Worm (Caenorhabditis elegans): Measurements from ENCODE around the gene sod-5.

The sod-5 gene

DNA sequence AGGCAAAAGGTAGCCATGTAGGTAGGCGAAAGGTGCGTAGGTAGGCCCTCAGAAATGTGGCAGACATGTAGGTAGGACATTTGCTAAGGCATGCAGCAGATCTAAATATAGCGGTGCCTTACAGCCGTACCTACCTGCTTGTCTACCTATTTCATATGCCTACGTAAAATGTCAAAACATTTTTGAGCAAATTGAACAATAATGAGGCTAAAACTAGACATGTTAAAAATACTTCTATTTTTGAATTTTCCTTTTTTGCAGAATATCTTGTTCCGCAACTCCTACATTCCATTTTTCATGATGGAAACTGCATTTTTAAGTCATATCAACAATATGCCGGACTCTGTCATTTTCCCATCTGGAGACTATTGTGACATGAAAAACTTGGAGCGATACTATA lies 16.8 kb downstream of the sod-5 start:
- TF ChIP-seq T22C8.4 (GFP tag; IDR thresholded peaks at IDR 0.05), result no peak
- no peak for TF ChIP-seq flt-1 (GFP tag; IDR thresholded peaks at IDR 0.05)

DNA sequence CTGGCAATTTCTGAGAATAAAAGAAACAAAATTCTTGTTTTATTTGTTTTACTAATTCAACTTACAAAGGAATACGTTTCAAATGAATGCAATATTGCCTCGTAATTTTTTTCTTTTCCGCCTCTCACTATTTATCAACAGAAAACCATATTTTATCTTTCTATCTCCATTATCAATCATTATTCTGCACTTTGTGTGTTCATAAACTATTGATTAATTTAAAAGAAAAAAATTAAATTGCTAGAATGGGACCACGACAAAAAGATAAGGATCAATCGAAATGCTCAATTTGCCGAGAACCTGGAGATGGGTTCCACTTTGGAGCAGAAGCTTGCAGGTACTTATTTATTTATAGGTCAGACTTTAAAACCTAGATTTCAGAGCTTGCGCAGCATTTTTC lies 17.7 kb downstream of the sod-5 start, which contains the start of gene nhr-273:
TSS of gene nhr-273 (plus strand) at position 167 of the 400 bp plus-strand sequence.
- TF ChIP-seq cog-1 (tag; optimal IDR thresholded peaks at IDR 0.05) (no peak), tab-1 (GFP tag; IDR thresholded peaks at IDR 0.05) (no peak)

DNA sequence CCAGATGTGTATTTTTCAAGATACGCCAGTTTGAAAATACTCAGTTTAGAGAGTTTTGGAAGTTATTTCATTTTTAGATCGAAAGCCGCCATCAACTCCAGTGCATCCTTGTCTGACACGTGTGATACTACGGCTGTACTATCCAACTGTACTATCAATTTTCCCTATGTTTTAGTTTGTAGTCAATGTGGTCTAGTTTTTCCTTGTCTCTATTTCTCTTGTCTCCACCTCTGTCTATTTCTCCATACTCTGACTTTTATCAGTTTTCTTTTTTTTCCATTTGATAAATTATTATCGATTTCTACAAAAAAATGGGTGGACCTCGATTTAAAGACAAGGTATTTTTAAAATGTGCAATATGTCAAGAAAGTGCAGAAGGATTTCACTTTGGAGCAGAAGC lies 21.2 kb downstream of the sod-5 start, which contains the start of gene nhr-16:
TSS of gene nhr-16 (plus strand) at position 205 of the 400 bp plus-strand sequence.
- no peak for TF ChIP-seq ztf-29 (GFP tag; IDR thresholded peaks at IDR 0.05)
- TF ChIP-seq flt-1 (GFP tag; IDR thresholded peaks at IDR 0.05), result no peak
- no peak for TF ChIP-seq T22C8.4 (GFP tag; IDR thresholded peaks at IDR 0.05)
- no peak for TF ChIP-seq cog-1 (tag; optimal IDR thresholded peaks at IDR 0.05)
- no peak for TF ChIP-seq klf-2 (GFP tag; conservative IDR thresholded peaks at IDR 0.05)
- no peak for TF ChIP-seq med-1 (GFP tag; optimal IDR thresholded peaks at IDR 0.05; ENCODE audit: insufficient read depth)
- TF ChIP-seq ref-1 (GFP tag; conservative IDR thresholded peaks at IDR 0.05), result no peak
- no peak for TF ChIP-seq ztf-23 (GFP tag; IDR thresholded peaks at IDR 0.05)
- no peak for TF ChIP-seq tab-1 (GFP tag; IDR thresholded peaks at IDR 0.05)

DNA sequence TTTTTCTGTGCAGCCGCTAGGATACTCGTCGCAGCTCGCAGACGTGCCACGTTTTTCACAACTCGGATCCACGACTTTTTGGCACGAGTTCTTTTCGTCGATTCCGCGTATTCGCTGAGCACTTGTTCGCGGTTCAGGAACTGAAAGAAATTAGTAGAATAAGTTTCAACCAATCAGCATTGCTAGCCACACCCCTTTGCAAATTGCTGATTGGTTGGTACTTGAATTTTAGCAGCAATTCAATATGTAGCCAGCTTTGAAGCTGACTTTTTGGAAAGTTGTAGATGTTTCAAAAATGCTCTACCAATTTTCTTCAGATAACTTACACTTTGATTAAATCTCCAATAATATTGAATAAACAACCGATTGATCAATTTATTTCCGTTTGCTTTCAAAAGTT lies 23.8 kb downstream of the sod-5 start:
- no peak for TF ChIP-seq ztf-29 (GFP tag; IDR thresholded peaks at IDR 0.05)
- no peak for TF ChIP-seq ztf-23 (GFP tag; IDR thresholded peaks at IDR 0.05)
- TF ChIP-seq cog-1 (tag; optimal IDR thresholded peaks at IDR 0.05), result no peak
- TF ChIP-seq med-1 (GFP tag; optimal IDR thresholded peaks at IDR 0.05; ENCODE audit: insufficient read depth), result no peak
- no peak for TF ChIP-seq ref-1 (GFP tag; conservative IDR thresholded peaks at IDR 0.05)
- TF ChIP-seq flt-1 (GFP tag; IDR thresholded peaks at IDR 0.05), result no peak
- no peak for TF ChIP-seq T22C8.4 (GFP tag; IDR thresholded peaks at IDR 0.05)
- TF ChIP-seq klf-2 (GFP tag; conservative IDR thresholded peaks at IDR 0.05), result no peak
- TF ChIP-seq tab-1 (GFP tag; IDR thresholded peaks at IDR 0.05), result no peak

DNA sequence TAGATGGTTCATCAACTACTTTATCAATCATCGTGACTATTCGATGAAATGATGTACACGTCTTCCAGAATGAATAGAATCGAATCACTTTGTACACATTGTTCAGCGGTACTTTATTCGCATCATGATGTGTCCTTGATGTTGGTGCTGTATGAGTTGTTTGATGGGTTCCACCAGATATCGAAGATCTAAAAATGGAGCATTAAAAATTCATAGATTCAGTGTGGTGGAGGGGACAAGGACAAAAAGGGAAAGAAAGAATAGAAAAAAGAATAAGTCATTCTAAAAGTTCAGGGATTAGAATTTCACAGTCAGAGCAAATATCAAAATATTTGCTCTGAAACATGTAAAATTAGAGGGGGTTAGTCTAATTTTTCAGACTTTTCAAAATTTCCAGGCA lies 27.4 kb downstream of the sod-5 start:
- no peak for TF ChIP-seq klf-2 (GFP tag; conservative IDR thresholded peaks at IDR 0.05)
- TF ChIP-seq T22C8.4 (GFP tag; IDR thresholded peaks at IDR 0.05), result no peak
- TF ChIP-seq ref-1 (GFP tag; conservative IDR thresholded peaks at IDR 0.05), result no peak
- TF ChIP-seq ztf-23 (GFP tag; IDR thresholded peaks at IDR 0.05), result no peak
- no peak for TF ChIP-seq cog-1 (tag; optimal IDR thresholded peaks at IDR 0.05)
- no peak for TF ChIP-seq med-1 (GFP tag; optimal IDR thresholded peaks at IDR 0.05; ENCODE audit: insufficient read depth)
- TF ChIP-seq ztf-29 (GFP tag; IDR thresholded peaks at IDR 0.05), result no peak
- TF ChIP-seq tab-1 (GFP tag; IDR thresholded peaks at IDR 0.05), result no peak
- TF ChIP-seq flt-1 (GFP tag; IDR thresholded peaks at IDR 0.05), result no peak

DNA sequence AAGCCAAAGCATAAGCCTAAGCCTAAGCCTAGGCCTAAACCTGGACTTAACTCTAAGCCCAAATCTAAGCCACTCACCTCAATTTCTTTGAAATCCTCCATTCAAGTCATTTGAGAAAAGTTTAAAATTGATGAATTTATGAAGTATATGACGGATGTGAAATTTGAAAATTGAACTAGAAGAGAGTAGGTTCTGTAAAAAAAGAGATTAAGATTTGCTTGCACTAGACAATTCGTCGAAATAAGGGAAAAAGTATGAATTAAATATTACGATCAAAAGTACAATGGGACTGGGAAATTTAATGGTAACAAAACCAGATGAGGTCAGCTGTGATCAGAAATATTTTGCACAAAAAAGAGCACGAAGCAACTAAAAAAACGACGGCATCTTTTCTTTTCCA lies 35.6 kb downstream of the sod-5 start, which contains the start of gene twk-2:
TSS of gene twk-2 (minus strand) at position 101 of the 400 bp plus-strand sequence.
- no peak for TF ChIP-seq cog-1 (tag; optimal IDR thresholded peaks at IDR 0.05)
- no peak for TF ChIP-seq T22C8.4 (GFP tag; IDR thresholded peaks at IDR 0.05)

DNA sequence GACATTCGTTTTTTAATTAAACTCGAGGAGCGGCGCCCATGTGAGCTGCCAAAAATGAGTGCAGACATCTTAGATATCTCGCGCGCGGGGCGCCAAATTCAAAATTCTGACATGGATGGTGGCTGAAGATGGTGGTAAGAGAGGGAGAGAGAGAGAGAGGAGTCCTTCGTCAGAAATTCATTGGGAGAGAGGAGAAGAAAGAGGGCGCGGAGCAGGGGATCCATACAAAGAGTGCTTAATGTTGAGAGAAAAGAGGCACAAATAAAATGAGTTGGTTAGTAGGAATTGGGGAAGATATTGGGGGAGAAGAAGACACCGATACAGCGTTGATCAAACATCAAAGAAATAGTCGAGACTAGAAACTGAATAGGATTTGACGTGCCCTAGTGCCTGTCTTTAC lies 36.0 kb downstream of the sod-5 start:
- TF ChIP-seq ref-1 (GFP tag; conservative IDR thresholded peaks at IDR 0.05) (no peak), ztf-29 (GFP tag; IDR thresholded peaks at IDR 0.05) (no peak), tab-1 (GFP tag; IDR thresholded peaks at IDR 0.05) (no peak), cog-1 (tag; optimal IDR thresholded peaks at IDR 0.05) (no peak), flt-1 (GFP tag; IDR thresholded peaks at IDR 0.05) (no peak), ztf-23 (GFP tag; IDR thresholded peaks at IDR 0.05) (no peak), klf-2 (GFP tag; conservative IDR thresholded peaks at IDR 0.05) (no peak), med-1 (GFP tag; optimal IDR thresholded peaks at IDR 0.05; ENCODE audit: insufficient read depth) (no peak), T22C8.4 (GFP tag; IDR thresholded peaks at IDR 0.05) (no peak)

DNA sequence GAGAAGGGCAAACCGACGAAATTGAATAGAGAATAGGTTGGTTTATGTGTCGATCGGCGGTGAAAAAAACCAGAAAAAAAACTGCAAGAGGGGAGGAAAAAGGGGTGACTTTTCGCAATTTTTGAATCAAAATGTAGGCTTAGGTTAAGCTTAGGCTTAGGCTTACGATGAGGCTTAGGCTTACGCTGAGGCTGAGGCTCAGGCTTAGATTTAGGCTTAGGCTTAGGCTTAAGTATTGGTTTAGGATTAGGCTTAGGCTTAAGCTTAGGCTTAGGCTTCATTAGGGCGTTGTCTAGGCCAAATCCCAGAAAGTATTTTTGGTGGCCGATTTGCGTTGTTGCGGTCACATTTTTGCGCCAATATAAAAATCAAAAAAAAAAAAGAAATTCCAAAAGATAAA lies 37.4 kb downstream of the sod-5 start:
- TF ChIP-seq klf-2 (GFP tag; conservative IDR thresholded peaks at IDR 0.05), result no peak
- no peak for TF ChIP-seq tab-1 (GFP tag; IDR thresholded peaks at IDR 0.05)
- TF ChIP-seq ztf-23 (GFP tag; IDR thresholded peaks at IDR 0.05), result no peak
- TF ChIP-seq ref-1 (GFP tag; conservative IDR thresholded peaks at IDR 0.05), result no peak

DNA sequence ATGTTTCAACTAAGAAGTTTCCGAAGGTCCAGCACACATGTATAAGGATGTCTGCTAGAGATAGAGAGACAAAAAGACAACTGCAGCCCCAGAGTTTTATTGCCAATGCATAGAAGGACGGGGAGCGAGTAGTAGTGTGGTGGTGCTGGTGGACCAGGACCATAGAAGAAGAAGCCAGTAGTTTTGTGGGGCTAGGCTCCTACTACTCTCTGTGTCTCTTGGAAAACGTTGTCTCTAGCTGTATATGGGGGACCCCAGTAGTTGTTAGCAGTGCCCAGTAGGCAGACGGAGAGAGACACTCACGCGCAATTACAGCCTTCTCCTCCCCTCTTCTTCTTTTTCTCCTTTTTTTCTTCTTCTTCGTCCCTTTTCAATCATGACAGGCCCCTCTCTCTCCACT lies 38.6 kb downstream of the sod-5 start:
- TF ChIP-seq med-1 (GFP tag; optimal IDR thresholded peaks at IDR 0.05; ENCODE audit: insufficient read depth), result no peak
- no peak for TF ChIP-seq ref-1 (GFP tag; conservative IDR thresholded peaks at IDR 0.05)
- no peak for TF ChIP-seq tab-1 (GFP tag; IDR thresholded peaks at IDR 0.05)
- no peak for TF ChIP-seq T22C8.4 (GFP tag; IDR thresholded peaks at IDR 0.05)
- TF ChIP-seq ztf-23 (GFP tag; IDR thresholded peaks at IDR 0.05), result no peak
- TF ChIP-seq ztf-29 (GFP tag; IDR thresholded peaks at IDR 0.05), result no peak
- no peak for TF ChIP-seq cog-1 (tag; optimal IDR thresholded peaks at IDR 0.05)

DNA sequence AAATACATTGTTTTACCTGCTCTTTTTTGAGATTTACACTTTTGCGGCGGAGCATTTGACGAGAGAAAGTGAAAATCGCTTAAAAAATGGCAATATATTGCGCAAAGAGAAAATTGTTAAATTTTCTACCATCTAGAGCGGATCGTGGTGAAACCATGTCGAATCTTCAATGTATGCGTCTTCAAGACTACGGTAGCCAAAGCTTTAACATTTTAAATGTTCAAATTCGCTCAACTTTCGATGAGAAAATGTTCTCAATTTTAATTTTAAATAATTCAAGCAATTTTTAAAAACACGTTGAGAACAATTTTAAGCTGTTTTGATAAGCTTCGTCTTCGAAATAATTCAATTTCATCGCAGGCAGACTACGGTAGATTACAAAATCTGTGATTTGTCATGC lies 42.9 kb downstream of the sod-5 start:
- TF ChIP-seq ztf-29 (GFP tag; IDR thresholded peaks at IDR 0.05), result no peak
- no peak for TF ChIP-seq T22C8.4 (GFP tag; IDR thresholded peaks at IDR 0.05)
- TF ChIP-seq ref-1 (GFP tag; conservative IDR thresholded peaks at IDR 0.05), result no peak
- no peak for TF ChIP-seq cog-1 (tag; optimal IDR thresholded peaks at IDR 0.05)
- no peak for TF ChIP-seq klf-2 (GFP tag; conservative IDR thresholded peaks at IDR 0.05)
- TF ChIP-seq med-1 (GFP tag; optimal IDR thresholded peaks at IDR 0.05; ENCODE audit: insufficient read depth), result no peak
- no peak for TF ChIP-seq ztf-23 (GFP tag; IDR thresholded peaks at IDR 0.05)
- TF ChIP-seq tab-1 (GFP tag; IDR thresholded peaks at IDR 0.05), result no peak
- TF ChIP-seq flt-1 (GFP tag; IDR thresholded peaks at IDR 0.05), result no peak

DNA sequence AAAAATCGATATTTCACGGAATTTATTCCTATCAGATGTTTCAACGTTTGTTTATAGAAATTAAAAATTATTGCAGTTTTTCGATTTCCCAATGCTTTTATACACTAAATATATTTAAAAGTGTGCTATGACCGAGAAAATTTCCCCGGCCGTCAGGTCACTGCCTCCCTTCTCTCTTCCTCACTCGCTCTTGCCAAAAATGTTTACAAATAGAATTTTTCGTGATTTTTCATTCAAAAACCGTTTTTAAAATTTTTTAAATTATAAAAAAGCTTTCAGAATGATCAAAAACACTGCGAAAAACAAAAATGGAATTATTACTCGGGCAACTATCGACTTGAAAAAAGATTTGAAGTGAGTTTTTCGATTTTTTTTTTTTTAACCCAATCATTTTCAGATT lies 43.4 kb downstream of the sod-5 start, which contains the start of the genes T12C9.7 and vps-18:
TSS of gene T12C9.7 (minus strand) at position 101 of the 400 bp plus-strand sequence.
TSS of gene vps-18 (plus strand) at position 280 of the 400 bp plus-strand sequence.
- no peak for TF ChIP-seq ztf-23 (GFP tag; IDR thresholded peaks at IDR 0.05)
- TF ChIP-seq ztf-29 (GFP tag; IDR thresholded peaks at IDR 0.05), result no peak
- no peak for TF ChIP-seq klf-2 (GFP tag; conservative IDR thresholded peaks at IDR 0.05)
- TF ChIP-seq med-1 (GFP tag; optimal IDR thresholded peaks at IDR 0.05; ENCODE audit: insufficient read depth), result no peak

Data from whole organism, midembryonic.